Worm (Caenorhabditis elegans) whole organism, L4 larva: ENCODE results near the gene clec-216.

Experiments
- F44E2.7 ChIP-seq: fragments of 200-800 bp; sonication (Bioruptor generic); IDR thresholded peaks from 2 replicates; pipeline ENCODE4 v2.1.2; 2022; ENCODE audit warnings: missing genetic modification characterization, missing compliant biosample characterization
- F49E8.2 ChIP-seq: sonication (generic microtip); optimal IDR thresholded peaks from 2 replicates; lab custom pipeline; 2016; ENCODE audit warnings: missing compliant biosample characterization, mild to moderate bottlenecking, missing genetic modification characterization, borderline replicate concordance
- R02D3.7 ChIP-seq: fragments of 150-350 bp; sonication (generic microtip); optimal IDR thresholded peaks from 3 replicates; lab custom pipeline; 2014; ENCODE audit warnings: missing biosample characterization, missing genetic modification characterization
- Y48G9A.11 ChIP-seq: fragments of 200-800 bp; sonication (Bioruptor generic); IDR thresholded peaks from 2 replicates; pipeline ENCODE4 v1.3.6; 2022; ENCODE audit warnings: missing genetic modification reagents, missing genetic modification characterization, missing compliant biosample characterization
- aly-2 ChIP-seq: sonication (generic microtip); optimal IDR thresholded peaks from 2 replicates; lab custom pipeline; 2018; ENCODE audit warnings: missing biosample characterization, missing genetic modification characterization
- ama-1 ChIP-seq: fragments of 150-350 bp; optimal IDR thresholded peaks from 2 replicates; lab custom pipeline; 2014; ENCODE audit warnings: inconsistent platforms, mixed read lengths
- ceh-82 ChIP-seq: sonication (generic microtip); optimal IDR thresholded peaks from 2 replicates; lab custom pipeline; 2017; ENCODE audit warnings: missing biosample characterization, missing genetic modification characterization
- lir-3 ChIP-seq: sonication (generic microtip); optimal IDR thresholded peaks from 2 replicates; lab custom pipeline; 2016; ENCODE audit warnings: mild to moderate bottlenecking, missing genetic modification characterization, missing compliant biosample characterization
- nhr-10 ChIP-seq: fragments of 150-350 bp; optimal IDR thresholded peaks from 2 replicates; lab custom pipeline; 2014; ENCODE audit warnings: missing biosample characterization, missing genetic modification characterization
- nhr-11 ChIP-seq: fragments of 150-350 bp; optimal IDR thresholded peaks from 2 replicates; lab custom pipeline; 2014; ENCODE audit warnings: missing biosample characterization, missing genetic modification characterization
- unc-62 ChIP-seq, 3 experiments: fragments of 150-350 bp in 1 of 3; sonication (generic microtip); optimal IDR thresholded peaks in 2 of 3; peaks in 1 of 3; 1 replicate in 1 of 3; 2 replicates in 2 of 3; lab custom pipeline; 2014 to 2017; ENCODE audit warnings: missing biosample characterization in 3 of 3, missing genetic modification characterization in 3 of 3, missing genetic modification reagents in 3 of 3, missing genotype in 1 of 3
- zfp-3 ChIP-seq: fragments of 200-800 bp; sonication (Bioruptor generic); conservative IDR thresholded peaks from 2 replicates; pipeline ENCODE4 v1.3.6; 2022; ENCODE audit warnings: missing genetic modification reagents, missing genetic modification characterization, missing compliant biosample characterization

- no peak for TF ChIP-seq zfp-3 (GFP tag; lab: Robert Waterston, UW)
- no peak for TF ChIP-seq ama-1 (lab: Kevin White, UChicago)
- TF ChIP-seq R02D3.7 (tag; lab: Kevin White, UChicago) = no peak
- no peak for TF ChIP-seq F44E2.7 (GFP tag; lab: Robert Waterston, UW)
- TF ChIP-seq ceh-82 = no peak
- TF ChIP-seq aly-2 (tag; lab: Kevin White, UChicago) = no peak
- no peak for TF ChIP-seq lir-3
- no peak for TF ChIP-seq Y48G9A.11 (GFP tag; lab: Robert Waterston, UW)
- no peak for TF ChIP-seq nhr-10 (tag; lab: Kevin White, UChicago)
- no peak for TF ChIP-seq nhr-11
- TF ChIP-seq unc-62 (GFP tag; optimal IDR thresholded peaks at IDR 0.05 in 1 of 2; lab: Kevin White, UChicago) = no peak
- TF ChIP-seq unc-62 (tag; optimal IDR thresholded peaks at IDR 0.05; lab: Kevin White, UChicago) = no peak
- TF ChIP-seq F49E8.2 = no peak
Measured at ce11 chrV:7958740-7959320, 6.1 kb upstream of the clec-216 start, which contains the start of the genes clec-217 and F26D11.2.
